Worm (Caenorhabditis elegans): ENCODE results near the gene F46B6.4.

The F46B6.4 gene

ce11 chrV:9733920-9734454 lies 45.3 kb downstream of the F46B6.4 start, which contains the start of gene cal-7 (continued):
- TF ChIP-seq nhr-42 (GFP tag; IDR thresholded peaks at IDR 0.05) (peak; percentile 59; the same call in 1 of the 2 replicates), jun-1 (tag; optimal IDR thresholded peaks at IDR 0.05) (no peak), F26F4.8 (GFP tag; conservative IDR thresholded peaks at IDR 0.05) (no peak), daf-16 (GFP tag; optimal IDR thresholded peaks at IDR 0.05) (no peak), daf-16 (tag; optimal IDR thresholded peaks at IDR 0.05) (peak; percentile 2), F10B5.3 (tag; optimal IDR thresholded peaks at IDR 0.05) (no peak), aha-1 (tag) (peak; percentile 0), lin-15B (tag; optimal IDR thresholded peaks at IDR 0.05) (no peak), egl-27 (tag; optimal IDR thresholded peaks at IDR 0.05) (no peak), ceh-82 (tag; optimal IDR thresholded peaks at IDR 0.05) (no peak), tra-1 (GFP tag; IDR thresholded peaks at IDR 0.05) (0 out of 2 replicates have a peak, but pooled peaks have one; percentile 52), nhr-102 (tag; optimal IDR thresholded peaks at IDR 0.05) (peak; percentile 48), nhr-10 (tag; optimal IDR thresholded peaks at IDR 0.05) (no peak), fos-1 (tag; optimal IDR thresholded peaks at IDR 0.05) (no peak), spr-3 (GFP tag; optimal IDR thresholded peaks at IDR 0.05) (peak; percentile 26), hmg-1.1 (GFP tag; IDR thresholded peaks at IDR 0.05) (peak; percentile 33; the same call in 1 of the 2 replicates), unc-39 (tag; optimal IDR thresholded peaks at IDR 0.05) (no peak), T26A8.4 (GFP tag; IDR thresholded peaks at IDR 0.05) (peak; percentile 70), ctbp-1 (GFP tag; IDR thresholded peaks at IDR 0.05) (no peak), hlh-30 (tag; optimal IDR thresholded peaks at IDR 0.05; ENCODE audit: insufficient read depth) (peak; percentile 3), T20F7.1 (GFP tag; optimal IDR thresholded peaks at IDR 0.05) (peak; percentile 29), nhr-25 (tag; optimal IDR thresholded peaks at IDR 0.05; ENCODE audit: borderline replicate concordance, insufficient read depth) (no peak), Y5F2A.4 (GFP tag; optimal IDR thresholded peaks at IDR 0.05) (peak; percentile 15), ztf-11 (tag; optimal IDR thresholded peaks at IDR 0.05) (no peak), unc-62 (GFP tag; optimal IDR thresholded peaks at IDR 0.05 in 1 of 2) (no peak), unc-62 (tag; optimal IDR thresholded peaks at IDR 0.05) (no peak), mep-1 (tag; optimal IDR thresholded peaks at IDR 0.05) (peak; percentile 31), daf-12 (tag; optimal IDR thresholded peaks at IDR 0.05) (no peak), set-16 (GFP tag; IDR thresholded peaks at IDR 0.05) (no peak), cey-2 (tag; optimal IDR thresholded peaks at IDR 0.05; ENCODE audit: borderline replicate concordance, insufficient read depth) (no peak), php-3 (GFP tag; IDR thresholded peaks at IDR 0.05) (no peak), mxl-3 (GFP tag; optimal IDR thresholded peaks at IDR 0.05) (no peak), dmd-9 (GFP tag; IDR thresholded peaks at IDR 0.05) (no peak), R02D3.7 (tag; optimal IDR thresholded peaks at IDR 0.05) (no peak), nhr-77 (tag; optimal IDR thresholded peaks at IDR 0.05) (peak; percentile 2), mdt-29 (GFP tag; IDR thresholded peaks at IDR 0.05) (no peak), pha-4 (GFP tag; IDR thresholded peaks at IDR 0.05) (no peak; the same call in 1 of the 2 replicates), pha-4 (tag; optimal IDR thresholded peaks at IDR 0.05) (no peak), arid-1 (GFP tag; conservative IDR thresholded peaks at IDR 0.05) (no peak)

ce11 chrV:9731852-9732251 lies 47.5 kb downstream of the F46B6.4 start:
- TF ChIP-seq Y105C5A.15 (GFP tag; IDR thresholded peaks at IDR 0.05) (0 out of 2 replicates have a peak, but pooled peaks have one; percentile 3), mes-2 (tag; optimal IDR thresholded peaks at IDR 0.05; ENCODE audit: poor library complexity, severe bottlenecking) (peak; percentile 47), aha-1 (tag) (peak; percentile 80), R02D3.7 (tag; optimal IDR thresholded peaks at IDR 0.05) (no peak), daf-19 (GFP tag; conservative IDR thresholded peaks at IDR 0.05) (no peak), dmd-8 (GFP tag; IDR thresholded peaks at IDR 0.05) (peak; percentile 49; the same call in 1 of the 2 replicates), mdt-29 (GFP tag; IDR thresholded peaks at IDR 0.05) (peak; percentile 54), nhr-48 (tag; optimal IDR thresholded peaks at IDR 0.05) (no peak), Y5F2A.4 (GFP tag; optimal IDR thresholded peaks at IDR 0.05) (peak; percentile 41), F10B5.3 (tag; optimal IDR thresholded peaks at IDR 0.05) (no peak), mep-1 (tag; optimal IDR thresholded peaks at IDR 0.05) (no peak), lim-7 (GFP tag; IDR thresholded peaks at IDR 0.05) (0 out of 2 replicates have a peak, but pooled peaks have one; percentile 5), egl-43 (GFP tag; IDR thresholded peaks at IDR 0.05) (peak; percentile 70), saeg-2 (GFP tag; IDR thresholded peaks at IDR 0.05) (0 out of 2 replicates have a peak, but pooled peaks have one; percentile 17), madf-9 (GFP tag; conservative IDR thresholded peaks at IDR 0.05) (no peak), pqm-1 (tag; optimal IDR thresholded peaks at IDR 0.05) (no peak), ceh-62 (tag; optimal IDR thresholded peaks at IDR 0.05) (no peak), dmd-6 (GFP tag; IDR thresholded peaks at IDR 0.05) (no peak), vab-7 (GFP tag; IDR thresholded peaks at IDR 0.05) (peak; percentile 66; the same call in 1 of the 2 replicates)
